Worm (Caenorhabditis elegans) whole organism, L1 larva: ENCODE results near the gene fbxl-2.

Experiments
- C04F5.9 ChIP-seq: sonication (generic microtip); optimal IDR thresholded peaks from 2 replicates; lab custom pipeline; 2016; ENCODE audit warnings: missing genetic modification characterization, missing compliant biosample characterization
- C16A3.4 ChIP-seq: fragments of 150-350 bp; optimal IDR thresholded peaks from 2 replicates; lab custom pipeline; 2014; ENCODE audit warnings: missing biosample characterization, missing genetic modification characterization
- C34B4.2 ChIP-seq: sonication (generic microtip); optimal IDR thresholded peaks from 2 replicates; lab custom pipeline; 2017; ENCODE audit warnings: mild to moderate bottlenecking, missing genetic modification characterization, missing compliant biosample characterization
- F16B12.6 ChIP-seq: fragments of 150-350 bp; optimal IDR thresholded peaks from 2 replicates; lab custom pipeline; 2014; ENCODE audit warnings: missing biosample characterization, missing genetic modification characterization
- ama-1 ChIP-seq: fragments of 150-350 bp; optimal IDR thresholded peaks from 2 replicates; lab custom pipeline; 2014
- ceh-63 ChIP-seq: fragments of 200-800 bp; sonication (Bioruptor generic); optimal IDR thresholded peaks from 2 replicates; lab custom pipeline; 2018; ENCODE audit warnings: mild to moderate bottlenecking, missing genetic modification characterization, missing compliant biosample characterization
- ceh-8 ChIP-seq: fragments of 200-800 bp; sonication (Bioruptor generic); optimal IDR thresholded peaks from 2 replicates; lab custom pipeline; 2018; ENCODE audit warnings: mild to moderate bottlenecking, missing genetic modification characterization, moderate library complexity, missing compliant biosample characterization
- ceh-82 ChIP-seq, 3 experiments: fragments of 150-350 bp in 1 of 3; sonication (generic microtip) in 2 of 3; optimal IDR thresholded peaks; 2 replicates each; lab custom pipeline; 2014 to 2017; ENCODE audit warnings: missing biosample characterization in 3 of 3, missing genetic modification characterization in 3 of 3
- ceh-88 ChIP-seq: fragments of 200-800 bp; sonication (Bioruptor generic); IDR thresholded peaks from 2 replicates; pipeline ENCODE4 v1.3.6; 2022; ENCODE audit warnings: missing genetic modification characterization, missing compliant biosample characterization
- dpl-1 ChIP-seq, 3 experiments: fragments of 150-350 bp in 2 of 3; sonication (generic microtip) in 1 of 3; optimal IDR thresholded peaks; 2 replicates each; lab custom pipeline; 2014 to 2017; ENCODE audit warnings: missing biosample characterization in 3 of 3, missing genetic modification characterization in 3 of 3, missing genetic modification reagents in 3 of 3
- efl-1 ChIP-seq, 4 experiments: fragments of 150-350 bp; optimal IDR thresholded peaks in 3 of 4; peaks in 1 of 4; 1 replicate in 1 of 4; 2 replicates in 3 of 4; lab custom pipeline; 2014; ENCODE audit warnings: missing biosample characterization in 2 of 4, missing genetic modification characterization in 2 of 4, missing genetic modification reagents in 2 of 4
- efl-3 ChIP-seq: fragments of 200-800 bp; sonication (Bioruptor generic); optimal IDR thresholded peaks from 2 replicates; lab custom pipeline; 2018; ENCODE audit warnings: mild to moderate bottlenecking, missing genetic modification characterization, missing compliant biosample characterization
- egl-27 ChIP-seq, 2 experiments: fragments of 150-350 bp in 1 of 2; sonication (generic microtip); optimal IDR thresholded peaks; 3 replicates each; lab custom pipeline; 2017 to 2018; ENCODE audit warnings: missing biosample characterization in 2 of 2, missing genetic modification characterization in 2 of 2, missing genetic modification reagents in 2 of 2
- elt-3 ChIP-seq, 6 experiments: fragments of 150-350 bp in 1 of 6; sonication (generic microtip); optimal IDR thresholded peaks; 2 replicates each; lab custom pipeline; 2017 to 2018; ENCODE audit warnings: missing biosample characterization in 6 of 6, missing genetic modification characterization in 6 of 6, inconsistent platforms in 1 of 6
- ets-5 ChIP-seq: fragments of 200-800 bp; sonication (Bioruptor generic); IDR thresholded peaks from 2 replicates; pipeline ENCODE4 v1.3.6; 2022; ENCODE audit warnings: missing genetic modification characterization, missing compliant biosample characterization
- fkh-10 ChIP-seq: sonication (generic microtip); optimal IDR thresholded peaks from 2 replicates; lab custom pipeline; 2017; ENCODE audit warnings: missing biosample characterization, missing genetic modification reagents, missing genetic modification characterization
- fos-1 ChIP-seq: fragments of 150-350 bp; optimal IDR thresholded peaks from 2 replicates; lab custom pipeline; 2014; ENCODE audit warnings: missing biosample characterization, missing genetic modification characterization
- hlh-17 ChIP-seq: fragments of 200-800 bp; sonication (Bioruptor generic); optimal IDR thresholded peaks from 2 replicates; lab custom pipeline; 2018; ENCODE audit warnings: missing genetic modification characterization, mild to moderate bottlenecking, missing compliant biosample characterization, moderate library complexity, borderline replicate concordance
- hlh-4 ChIP-seq: sonication (generic microtip); optimal IDR thresholded peaks from 2 replicates; lab custom pipeline; 2016; ENCODE audit warnings: mild to moderate bottlenecking, missing genetic modification characterization, missing compliant biosample characterization
- hpl-2 ChIP-seq: fragments of 150-350 bp; optimal IDR thresholded peaks from 2 replicates; lab custom pipeline; 2014; ENCODE audit warnings: missing biosample characterization, missing genetic modification reagents, missing genetic modification characterization
- isw-1 ChIP-seq: fragments of 200-800 bp; sonication (Bioruptor generic); IDR thresholded peaks from 2 replicates; pipeline ENCODE4 v1.3.6; 2022; ENCODE audit warnings: missing genetic modification characterization, missing compliant biosample characterization
- lin-13 ChIP-seq: fragments of 150-350 bp; optimal IDR thresholded peaks from 2 replicates; lab custom pipeline; 2014; ENCODE audit warnings: missing biosample characterization, missing genetic modification reagents, missing genetic modification characterization
- lin-14 ChIP-seq: fragments of 200-800 bp; sonication (Bioruptor generic); optimal IDR thresholded peaks from 2 replicates; lab custom pipeline; 2018; ENCODE audit warnings: mild to moderate bottlenecking, missing genetic modification characterization, moderate library complexity, missing compliant biosample characterization
- lin-15B ChIP-seq: fragments of 150-350 bp; sonication (generic microtip); optimal IDR thresholded peaks from 3 replicates; lab custom pipeline; 2014; ENCODE audit warnings: missing biosample characterization, missing genetic modification characterization
- lin-39 ChIP-seq: fragments of 150-350 bp; optimal IDR thresholded peaks from 2 replicates; lab custom pipeline; 2014; ENCODE audit warnings: missing biosample characterization, missing genetic modification reagents, missing genetic modification characterization
- lsy-2 ChIP-seq, 2 experiments: fragments of 150-350 bp; optimal IDR thresholded peaks; 2 replicates each; lab custom pipeline; 2014; ENCODE audit warnings: missing biosample characterization in 2 of 2, missing genetic modification characterization in 2 of 2
- mab-9 ChIP-seq: fragments of 200-800 bp; sonication (Bioruptor generic); IDR thresholded peaks from 2 replicates; pipeline ENCODE4 v1.3.6; 2022; ENCODE audit warnings: missing genetic modification reagents, missing genetic modification characterization, missing compliant biosample characterization
- nhr-12 ChIP-seq: sonication (generic microtip); optimal IDR thresholded peaks from 2 replicates; lab custom pipeline; 2017; ENCODE audit warnings: missing biosample characterization, missing genetic modification characterization
- nhr-20 ChIP-seq: sonication (generic microtip); optimal IDR thresholded peaks from 2 replicates; lab custom pipeline; 2016; ENCODE audit warnings: mild to moderate bottlenecking, missing genetic modification characterization, missing compliant biosample characterization
- nhr-237 ChIP-seq: fragments of 150-350 bp; optimal IDR thresholded peaks from 2 replicates; lab custom pipeline; 2014; ENCODE audit warnings: missing biosample characterization, missing genetic modification characterization
- nhr-28 ChIP-seq: fragments of 150-350 bp; optimal IDR thresholded peaks from 2 replicates; lab custom pipeline; 2014; ENCODE audit warnings: missing biosample characterization, missing genetic modification characterization
- nhr-47 ChIP-seq: sonication (generic microtip); optimal IDR thresholded peaks from 2 replicates; lab custom pipeline; 2016; ENCODE audit warnings: mild to moderate bottlenecking, missing genetic modification characterization, moderate library complexity, missing compliant biosample characterization
- nhr-76 ChIP-seq: sonication (generic microtip); optimal IDR thresholded peaks from 2 replicates; lab custom pipeline; 2017; ENCODE audit warnings: missing biosample characterization, missing genetic modification characterization
- nhr-77 ChIP-seq: fragments of 150-350 bp; optimal IDR thresholded peaks from 2 replicates; lab custom pipeline; 2014; ENCODE audit warnings: missing biosample characterization, missing genetic modification characterization
- nhr-85 ChIP-seq: sonication (generic microtip); peaks from one replicate; lab custom pipeline; 2016; ENCODE audit warnings: missing genetic modification characterization, inconsistent platforms, missing compliant biosample characterization
- pag-3 ChIP-seq: sonication (generic microtip); optimal IDR thresholded peaks from 2 replicates; lab custom pipeline; 2017; ENCODE audit warnings: missing genetic modification characterization, mild to moderate bottlenecking, missing compliant biosample characterization, antibody characterized with exemption, borderline replicate concordance; ENCODE audit not compliant: insufficient read depth
- pqm-1 ChIP-seq: sonication (generic microtip); optimal IDR thresholded peaks from 3 replicates; lab custom pipeline; 2017; ENCODE audit warnings: missing biosample characterization, missing genetic modification characterization
- rnt-1 ChIP-seq: sonication (generic microtip); optimal IDR thresholded peaks from 2 replicates; lab custom pipeline; 2016; ENCODE audit warnings: mild to moderate bottlenecking, missing genetic modification characterization, moderate library complexity, missing compliant biosample characterization
- snpc-4 ChIP-seq: fragments of 150-350 bp; optimal IDR thresholded peaks from 2 replicates; lab custom pipeline; 2014; ENCODE audit warnings: missing biosample characterization, missing genetic modification characterization
- snu-23 ChIP-seq: sonication (generic microtip); optimal IDR thresholded peaks from 2 replicates; lab custom pipeline; 2016; ENCODE audit warnings: missing genetic modification characterization, missing compliant biosample characterization
- sox-4 ChIP-seq: sonication (generic microtip); optimal IDR thresholded peaks from 2 replicates; lab custom pipeline; 2016; ENCODE audit warnings: missing genetic modification characterization, missing compliant biosample characterization
- tbx-2 ChIP-seq: sonication (generic microtip); optimal IDR thresholded peaks from 2 replicates; lab custom pipeline; 2016; ENCODE audit warnings: missing genetic modification characterization, missing compliant biosample characterization
- unc-130 ChIP-seq: fragments of 150-350 bp; optimal IDR thresholded peaks from 2 replicates; lab custom pipeline; 2017; ENCODE audit warnings: missing biosample characterization, missing genetic modification characterization, inconsistent platforms
- unc-30 ChIP-seq: sonication (generic microtip); optimal IDR thresholded peaks from 2 replicates; lab custom pipeline; 2017; ENCODE audit warnings: missing biosample characterization, missing genetic modification characterization
- unc-62 ChIP-seq: fragments of 150-350 bp; optimal IDR thresholded peaks from 2 replicates; lab custom pipeline; 2014; ENCODE audit warnings: missing biosample characterization, missing genetic modification reagents, missing genetic modification characterization
- unc-86 ChIP-seq: sonication (generic microtip); optimal IDR thresholded peaks from 2 replicates; lab custom pipeline; 2016; ENCODE audit warnings: missing genetic modification characterization, missing compliant biosample characterization
- unc-98 ChIP-seq: fragments of 200-800 bp; sonication (Bioruptor generic); IDR thresholded peaks from 2 replicates; pipeline ENCODE4 v1.3.6; 2022; ENCODE audit warnings: missing genetic modification characterization, missing compliant biosample characterization
- xbp-1 ChIP-seq: sonication (generic microtip); optimal IDR thresholded peaks from 2 replicates; lab custom pipeline; 2016; ENCODE audit warnings: missing genetic modification characterization, missing compliant biosample characterization
- zip-4 ChIP-seq: fragments of 200-800 bp; sonication (Bioruptor generic); optimal IDR thresholded peaks from 2 replicates; lab custom pipeline; 2018; ENCODE audit warnings: mild to moderate bottlenecking, missing genetic modification characterization, moderate library complexity, missing compliant biosample characterization
- ztf-11 ChIP-seq, 2 experiments: sonication (generic microtip); optimal IDR thresholded peaks; 2 replicates each; lab custom pipeline; 2016 to 2017; ENCODE audit warnings: missing genetic modification characterization in 2 of 2, missing biosample characterization in 1 of 2, missing compliant biosample characterization in 1 of 2
- ztf-4 ChIP-seq: fragments of 150-350 bp; optimal IDR thresholded peaks from 2 replicates; lab custom pipeline; 2014; ENCODE audit warnings: missing biosample characterization, missing genetic modification characterization

fbxl-2 gene

DNA sequence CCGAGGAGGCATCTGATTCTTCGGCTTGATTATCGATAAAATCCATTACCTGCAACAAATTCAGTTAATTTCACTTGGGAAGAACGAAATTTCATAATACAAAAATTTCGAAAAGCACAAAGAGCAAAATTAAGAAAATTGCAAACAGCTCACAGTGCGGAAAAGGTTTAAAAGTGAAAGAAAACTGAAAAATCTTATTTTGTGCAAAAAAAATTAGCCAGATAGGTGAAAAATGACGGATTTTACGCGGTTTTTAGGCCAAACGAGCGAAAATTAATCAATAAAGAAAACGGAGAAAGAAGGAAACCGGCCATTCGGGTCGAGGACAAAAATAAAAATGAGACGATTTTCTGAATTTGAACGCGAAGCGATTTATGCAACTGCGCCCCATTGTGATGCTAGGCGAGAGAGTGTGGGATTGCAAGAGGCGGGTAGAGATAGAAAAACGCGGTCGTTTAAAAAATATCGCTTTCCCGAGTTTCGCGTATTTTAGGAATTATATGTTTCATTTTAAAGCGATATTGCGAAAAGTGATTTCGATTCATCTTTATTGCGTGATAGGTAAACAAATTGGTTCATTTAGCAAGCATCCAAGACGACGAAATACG is 36.3 kb upstream of the fbxl-2 start, which contains the start of gene emb-5 (continued):
- TF ChIP-seq elt-3 (tag; optimal IDR thresholded peaks at IDR 0.05; lab: Kevin White, UChicago) (peak in 1 of 6 experiments; percentile 38), nhr-85 (tag; lab: Kevin White, UChicago) (peak; percentile 80), efl-3 (GFP tag; lab: Kevin White, UChicago) (no peak), lin-13 (GFP tag; lab: Kevin White, UChicago) (peak; percentile 62), lsy-2 (tag; optimal IDR thresholded peaks at IDR 0.05; lab: Kevin White, UChicago) (peak in 1 of 2 experiments; percentile 76), ama-1 (lab: Kevin White, UChicago) (no peak), mab-9 (GFP tag; lab: Robert Waterston, UW) (peak; percentile 40; the same call in 1 of the 2 replicates), ceh-88 (GFP tag; lab: Robert Waterston, UW) (no peak), unc-30 (tag; lab: Kevin White, UChicago) (no peak), hpl-2 (GFP tag; lab: Kevin White, UChicago) (no peak), ztf-4 (tag; lab: Kevin White, UChicago) (no peak), lin-14 (GFP tag; lab: Kevin White, UChicago) (no peak), isw-1 (GFP tag; lab: Robert Waterston, UW) (peak; percentile 75), nhr-28 (no peak), nhr-47 (tag; lab: Kevin White, UChicago) (peak; percentile 77), ztf-11 (tag; optimal IDR thresholded peaks at IDR 0.05; lab: Kevin White, UChicago) (no peak), ceh-8 (GFP tag; lab: Kevin White, UChicago) (no peak), nhr-237 (tag; lab: Kevin White, UChicago) (no peak), fos-1 (peak; percentile 39), snpc-4 (tag; lab: Kevin White, UChicago) (no peak), nhr-77 (peak; percentile 28), dpl-1 (GFP tag; optimal IDR thresholded peaks at IDR 0.05; lab: Kevin White, UChicago) (peak; percentile 95 to 97 (median 96)), rnt-1 (tag; lab: Kevin White, UChicago) (peak; percentile 86), unc-98 (no peak), efl-1 (optimal IDR thresholded peaks at IDR 0.05; lab: Kevin White, UChicago) (peak; percentile 76 to 97), efl-1 (GFP tag; optimal IDR thresholded peaks at IDR 0.05 in 1 of 2; lab: Kevin White, UChicago) (peak; percentile 97 to 100), egl-27 (tag; optimal IDR thresholded peaks at IDR 0.05; lab: Kevin White, UChicago) (no peak), hlh-4 (tag; lab: Kevin White, UChicago) (no peak), nhr-20 (tag; lab: Kevin White, UChicago) (peak; percentile 67), hlh-17 (GFP tag; lab: Kevin White, UChicago) (no peak), unc-62 (no peak), fkh-10 (no peak), pqm-1 (tag; lab: Kevin White, UChicago) (no peak)

DNA sequence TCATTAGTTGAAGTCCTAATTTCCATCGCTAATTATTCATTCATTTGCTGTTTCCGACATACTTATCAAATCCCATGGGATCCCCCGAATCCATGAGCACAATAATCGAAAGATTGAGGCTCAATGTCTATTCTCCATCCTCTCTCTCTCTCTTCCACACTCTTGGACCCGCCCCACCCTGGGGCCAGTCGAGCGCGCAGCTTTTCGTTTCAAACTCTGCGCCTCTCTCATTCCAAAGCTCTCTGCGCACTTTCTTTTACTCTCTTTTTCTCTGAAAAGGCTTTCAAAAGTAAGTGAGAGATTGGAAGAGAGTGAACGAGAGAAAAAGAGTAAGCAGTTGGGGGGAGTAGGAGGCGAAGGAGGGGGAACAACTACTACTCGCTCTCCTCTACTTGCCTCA is 35.3 kb upstream of the fbxl-2 start, which contains the start of gene acy-1:
Gene acy-1 (plus strand): TSS at position 346 of the 400 bp plus-strand sequence.
- TF ChIP-seq nhr-76 (tag; lab: Kevin White, UChicago) (no peak), rnt-1 (tag; lab: Kevin White, UChicago) (peak; percentile 87), F16B12.6 (peak; percentile 25), ets-5 (GFP tag; lab: Robert Waterston, UW) (no peak), isw-1 (GFP tag; lab: Robert Waterston, UW) (peak; percentile 64), sox-4 (tag; lab: Kevin White, UChicago) (peak; percentile 20), xbp-1 (tag; lab: Kevin White, UChicago) (peak; percentile 67), ceh-63 (GFP tag; lab: Kevin White, UChicago) (no peak), lin-14 (GFP tag; lab: Kevin White, UChicago) (peak; percentile 97), unc-86 (tag; lab: Kevin White, UChicago) (peak; percentile 80), unc-98 (peak; percentile 46; the same call in 1 of the 2 replicates), fkh-10 (peak; percentile 81), zip-4 (GFP tag; lab: Kevin White, UChicago) (no peak), lin-39 (tag; lab: Kevin White, UChicago) (peak; percentile 46), C34B4.2 (tag; lab: Kevin White, UChicago) (no peak), tbx-2 (peak; percentile 73), nhr-12 (tag; lab: Kevin White, UChicago) (no peak), ceh-82 (tag; optimal IDR thresholded peaks at IDR 0.05; lab: Kevin White, UChicago) (peak; percentile 60 to 86 (median 68)), lin-15B (tag; lab: Kevin White, UChicago) (peak; percentile 48), pag-3 (tag; lab: Kevin White, UChicago) (no peak), C04F5.9 (tag; lab: Kevin White, UChicago) (peak; percentile 31), C16A3.4 (tag; lab: Kevin White, UChicago) (peak; percentile 35), snu-23 (peak; percentile 79), nhr-20 (tag; lab: Kevin White, UChicago) (peak; percentile 58), unc-130 (peak; percentile 34)
